Fruit fly (Drosophila melanogaster) whole organism, wandering third instar larva: ENCODE results near the gene Bacc.

Experiments used
- Abd-B ChIP-seq: fragments of >200 bp; optimal IDR thresholded peaks from 2 replicates; lab custom pipeline; 2017; ENCODE audit warnings: missing biosample characterization, missing genetic modification characterization
- CG32264 ChIP-seq: fragments of 200-800 bp; sonication (Bioruptor generic); optimal IDR thresholded peaks from 2 replicates; lab custom pipeline; 2016; ENCODE audit warnings: missing biosample characterization, missing genetic modification characterization
- CG9705 ChIP-seq: fragments of 200-800 bp; sonication (Bioruptor generic); optimal IDR thresholded peaks from 2 replicates; lab custom pipeline; 2018; ENCODE audit warnings: missing biosample characterization, mild to moderate bottlenecking, missing genetic modification characterization
- CrebA ChIP-seq: fragments of 200-800 bp; sonication (Bioruptor generic); optimal IDR thresholded peaks from 2 replicates; lab custom pipeline; 2016; ENCODE audit warnings: missing biosample characterization, mild to moderate bottlenecking, missing genetic modification characterization, borderline replicate concordance
- Dfd ChIP-seq: fragments of >200 bp; optimal IDR thresholded peaks from 2 replicates; lab custom pipeline; 2017; ENCODE audit warnings: missing biosample characterization, missing genetic modification characterization
- Dif ChIP-seq: fragments of 200-275, 200-300 bp; sonication (Bioruptor generic); optimal IDR thresholded peaks from 2 replicates; lab custom pipeline; 2018; ENCODE audit warnings: missing biosample characterization, missing genetic modification characterization; ENCODE audit not compliant: partially characterized antibody
- GATAd ChIP-seq: sonication (Bioruptor generic); optimal IDR thresholded peaks from 2 replicates; lab custom pipeline; 2016; ENCODE audit warnings: missing biosample characterization, missing genetic modification characterization
- HLH106 ChIP-seq: fragments of 200-800 bp; optimal IDR thresholded peaks from 3 replicates; lab custom pipeline; 2019; ENCODE audit warnings: missing biosample characterization, mild to moderate bottlenecking, missing genetic modification characterization, moderate library complexity
- Hnf4 ChIP-seq: fragments of 200-800 bp; sonication (Bioruptor generic); optimal IDR thresholded peaks from 2 replicates; lab custom pipeline; 2016; ENCODE audit warnings: missing biosample characterization, mild to moderate bottlenecking, missing genetic modification characterization
- Hr78 ChIP-seq: fragments of >200 bp; optimal IDR thresholded peaks from 2 replicates; lab custom pipeline; 2017; ENCODE audit warnings: missing biosample characterization, missing genetic modification characterization
- Hr83 ChIP-seq: fragments of 200-300 bp; sonication (Bioruptor generic); optimal IDR thresholded peaks from 2 replicates; lab custom pipeline; 2016; ENCODE audit warnings: missing biosample characterization, mild to moderate bottlenecking, missing genetic modification characterization, moderate library complexity; ENCODE audit not compliant: poor library complexity, severe bottlenecking
- Jra ChIP-seq: sonication (Bioruptor generic); optimal IDR thresholded peaks from 2 replicates; lab custom pipeline; 2016; ENCODE audit warnings: missing biosample characterization, missing genetic modification characterization
- Mio ChIP-seq: sonication (Bioruptor generic); optimal IDR thresholded peaks from 2 replicates; lab custom pipeline; 2016; ENCODE audit warnings: missing biosample characterization, missing genetic modification characterization
- Myc ChIP-seq: fragments of >200 bp; optimal IDR thresholded peaks from 2 replicates; lab custom pipeline; 2017
- N ChIP-seq: fragments of >200 bp; optimal IDR thresholded peaks from 2 replicates; lab custom pipeline; 2018; ENCODE audit warnings: missing biosample characterization, missing external identifiers, missing genetic modification characterization
- OdsH ChIP-seq: fragments of 200-800 bp; sonication (Bioruptor generic); optimal IDR thresholded peaks from 2 replicates; lab custom pipeline; 2016; ENCODE audit warnings: missing biosample characterization, mild to moderate bottlenecking, missing genetic modification characterization
- Rel ChIP-seq, 2 experiments: fragments of 200-800 bp; sonication (Bioruptor generic) in 1 of 2; optimal IDR thresholded peaks; 2 replicates in 1 of 2; 3 replicates in 1 of 2; lab custom pipeline; 2016 to 2019; ENCODE audit warnings: mild to moderate bottlenecking in 2 of 2, missing biosample characterization in 2 of 2, missing genetic modification characterization in 2 of 2, moderate library complexity in 1 of 2
- Sp1 ChIP-seq: fragments of 200-800 bp; sonication (Bioruptor generic); optimal IDR thresholded peaks from 3 replicates; lab custom pipeline; 2019; ENCODE audit warnings: missing biosample characterization, mild to moderate bottlenecking, missing genetic modification characterization, moderate library complexity
- Vsx2 ChIP-seq: fragments of 200-300, 225-300 bp; sonication (Bioruptor generic); optimal IDR thresholded peaks from 2 replicates; lab custom pipeline; 2018; ENCODE audit warnings: missing biosample characterization, missing genetic modification characterization; ENCODE audit not compliant: partially characterized antibody
- br ChIP-seq: fragments of 200-800 bp; sonication (Bioruptor generic); optimal IDR thresholded peaks from 2 replicates; lab custom pipeline; 2016; ENCODE audit warnings: missing biosample characterization, missing genetic modification characterization
- brk ChIP-seq: fragments of 200-800 bp; sonication (Bioruptor generic); optimal IDR thresholded peaks from 2 replicates; lab custom pipeline; 2016; ENCODE audit warnings: missing biosample characterization, mild to moderate bottlenecking, missing genetic modification characterization
- dl ChIP-seq, 2 experiments: fragments of 175-275, 200-275 bp in 1 of 2; fragments of 200-275 bp in 1 of 2; sonication (Bioruptor generic); optimal IDR thresholded peaks; lab custom pipeline; 2018; ENCODE audit warnings: mild to moderate bottlenecking in 2 of 2, missing biosample characterization in 2 of 2, missing genetic modification characterization in 2 of 2, moderate library complexity in 2 of 2; ENCODE audit not compliant: partially characterized antibody in 2 of 2, insufficient read depth in 1 of 2
- dmrt93B ChIP-seq: fragments of 200-800 bp; sonication (Bioruptor generic); optimal IDR thresholded peaks from 2 replicates; lab custom pipeline; 2018; ENCODE audit warnings: missing biosample characterization, mild to moderate bottlenecking, missing genetic modification characterization
- dsf ChIP-seq: sonication (Bioruptor generic); optimal IDR thresholded peaks from 2 replicates; lab custom pipeline; 2016; ENCODE audit warnings: missing biosample characterization, missing genetic modification characterization, borderline replicate concordance
- ey ChIP-seq: fragments of 200-800 bp; sonication (Bioruptor generic); optimal IDR thresholded peaks from 2 replicates; lab custom pipeline; 2016; ENCODE audit warnings: missing biosample characterization, missing genetic modification characterization
- foxo ChIP-seq, 2 experiments: fragments of 200-800 bp; sonication (Bioruptor generic); optimal IDR thresholded peaks; 2 replicates in 1 of 2; 3 replicates in 1 of 2; lab custom pipeline; 2016 to 2017; ENCODE audit warnings: missing biosample characterization in 2 of 2, missing genetic modification characterization in 2 of 2
- fru ChIP-seq: fragments of 200-800 bp; sonication (Bioruptor generic); optimal IDR thresholded peaks from 3 replicates; lab custom pipeline; 2016; ENCODE audit warnings: missing biosample characterization, mild to moderate bottlenecking, missing genetic modification characterization
- h ChIP-seq: fragments of 200-800 bp; sonication (Bioruptor generic); optimal IDR thresholded peaks from 3 replicates; lab custom pipeline; 2016; ENCODE audit warnings: missing biosample characterization, mild to moderate bottlenecking, missing genetic modification characterization
- jim ChIP-seq: fragments of 175-275, 200-325 bp; sonication (Bioruptor generic); optimal IDR thresholded peaks from 2 replicates; lab custom pipeline; 2016; ENCODE audit warnings: missing biosample characterization, mild to moderate bottlenecking, missing genetic modification characterization
- lola ChIP-seq: fragments of >200 bp; optimal IDR thresholded peaks from 2 replicates; lab custom pipeline; 2017; ENCODE audit warnings: missing biosample characterization, missing genetic modification characterization
- pan ChIP-seq: fragments of >200 bp; optimal IDR thresholded peaks from 2 replicates; lab custom pipeline; 2017
- psq ChIP-seq: fragments of 200-800 bp; sonication (Bioruptor generic); optimal IDR thresholded peaks from 3 replicates; lab custom pipeline; 2017; ENCODE audit warnings: missing biosample characterization, mild to moderate bottlenecking, missing genetic modification characterization, moderate library complexity
- rgr ChIP-seq: fragments of 200-800 bp; sonication (Bioruptor generic); optimal IDR thresholded peaks from 3 replicates; lab custom pipeline; 2016; ENCODE audit warnings: missing biosample characterization, mild to moderate bottlenecking, missing genetic modification characterization
- sage ChIP-seq: fragments of 200-800 bp; sonication (Bioruptor generic); optimal IDR thresholded peaks from 2 replicates; lab custom pipeline; 2016; ENCODE audit warnings: missing biosample characterization, mild to moderate bottlenecking, missing genetic modification characterization
- sv ChIP-seq: fragments of 200-800 bp; sonication (Bioruptor generic); optimal IDR thresholded peaks from 3 replicates; lab custom pipeline; 2016; ENCODE audit warnings: missing biosample characterization, missing genetic modification characterization
- tai ChIP-seq: sonication (Bioruptor generic); optimal IDR thresholded peaks from 2 replicates; lab custom pipeline; 2016; ENCODE audit warnings: missing biosample characterization, missing genetic modification characterization
- usp ChIP-seq: fragments of >200 bp; optimal IDR thresholded peaks from 2 replicates; lab custom pipeline; 2017; ENCODE audit warnings: missing biosample characterization, missing genetic modification characterization
- woc ChIP-seq: sonication (Bioruptor generic); optimal IDR thresholded peaks from 2 replicates; lab custom pipeline; 2016; ENCODE audit warnings: missing biosample characterization, mild to moderate bottlenecking, missing genetic modification characterization

The Bacc gene

DNA sequence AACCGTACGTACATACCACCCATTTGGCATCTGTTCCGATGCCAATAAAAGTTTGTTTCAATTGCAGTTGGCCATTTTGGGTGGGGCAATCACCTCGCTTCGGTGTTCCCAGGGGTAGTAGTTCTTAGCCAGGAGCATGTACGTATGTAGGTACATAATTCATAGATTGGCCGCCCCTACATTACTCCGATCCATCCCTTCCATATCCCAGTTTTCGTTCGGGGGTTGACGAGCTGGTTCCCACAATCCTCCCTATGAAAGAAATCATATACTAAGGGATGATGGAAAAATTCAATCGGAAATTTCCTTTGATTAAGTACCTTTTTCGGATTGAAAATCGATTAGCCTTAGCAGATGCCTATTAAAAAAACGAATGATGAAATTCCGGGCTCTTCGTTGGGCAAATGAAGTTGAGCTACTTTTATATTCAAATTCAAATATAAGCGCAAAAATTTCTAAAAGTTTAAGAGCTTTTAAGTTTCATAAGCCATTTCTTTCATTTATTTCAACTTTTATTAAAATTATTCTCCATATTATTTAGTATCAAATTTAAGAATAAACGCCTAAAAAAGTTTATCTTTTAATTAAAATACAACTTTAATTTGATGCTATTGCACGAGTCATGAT lies 5.8 kb downstream of the Bacc start:
- TF ChIP-seq sv (GFP tag; lab: Kevin White, UChicago) (no peak), Jra (GFP tag; lab: Kevin White, UChicago) (no peak), OdsH (GFP tag; lab: Kevin White, UChicago) (no peak), Mio (GFP tag; lab: Kevin White, UChicago) (no peak), Vsx2 (GFP tag; lab: Kevin White, UChicago) (no peak), dl (GFP tag; optimal IDR thresholded peaks at IDR 0.05; lab: Kevin White, UChicago; ENCODE audit: insufficient read depth in 1 of 2, partially characterized antibody in 2 of 2) (no peak), HLH106 (tag; lab: Kevin White, UChicago) (no peak), foxo (GFP tag; optimal IDR thresholded peaks at IDR 0.05; lab: Kevin White, UChicago) (no peak), ey (GFP tag; lab: Kevin White, UChicago) (no peak), fru (GFP tag; lab: Kevin White, UChicago) (no peak), rgr (no peak), Dfd (GFP tag; lab: Kevin White, UChicago) (no peak), dmrt93B (GFP tag; lab: Kevin White, UChicago) (no peak), CrebA (GFP tag; lab: Kevin White, UChicago) (no peak)

DNA sequence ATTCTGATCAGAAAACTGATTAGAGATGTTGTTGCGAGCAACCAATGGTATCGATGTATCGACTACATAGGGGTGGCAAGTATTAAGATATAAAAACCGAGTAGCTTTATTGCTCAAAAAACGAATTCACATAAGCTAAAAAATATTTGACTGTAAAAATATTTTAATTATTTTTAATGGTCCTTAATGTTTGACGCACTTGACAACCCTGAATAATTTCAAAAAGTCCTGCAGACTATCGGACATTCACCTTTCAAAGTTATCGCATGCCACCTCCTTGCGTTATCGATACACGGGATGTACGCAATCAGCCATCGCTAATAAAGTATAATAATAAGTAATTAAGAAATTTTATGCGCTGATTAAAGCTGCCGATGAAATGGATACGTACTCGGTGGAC lies 7.4 kb downstream of the Bacc start, which contains the start of the genes HemK2, Snapin and Tnpo-SR:
TSS of gene HemK2 (minus strand) at position 24 of the 400 bp plus-strand sequence.
TSS of gene Snapin (minus strand) at position 24 of the 400 bp plus-strand sequence.
TSS of gene Tnpo-SR (plus strand) at position 271 of the 400 bp plus-strand sequence.
- TF ChIP-seq CrebA (GFP tag; lab: Kevin White, UChicago) (no peak), sage (peak; percentile 89), woc (GFP tag; lab: Kevin White, UChicago) (peak; percentile 90), usp (GFP tag; lab: Kevin White, UChicago) (no peak), OdsH (GFP tag; lab: Kevin White, UChicago) (peak; percentile 93), brk (GFP tag; lab: Kevin White, UChicago) (no peak), Dfd (GFP tag; lab: Kevin White, UChicago) (no peak), Hnf4 (GFP tag; lab: Kevin White, UChicago) (peak; percentile 95), pan (no peak), Hr78 (GFP tag; lab: Kevin White, UChicago) (no peak), Jra (GFP tag; lab: Kevin White, UChicago) (peak; percentile 94), jim (peak; percentile 50), Vsx2 (GFP tag; lab: Kevin White, UChicago) (no peak), fru (GFP tag; lab: Kevin White, UChicago) (peak; percentile 92), CG9705 (GFP tag; lab: Kevin White, UChicago) (peak; percentile 93), dl (GFP tag; optimal IDR thresholded peaks at IDR 0.05; lab: Kevin White, UChicago; ENCODE audit: insufficient read depth in 1 of 2, partially characterized antibody in 2 of 2) (no peak), h (peak; percentile 97), Sp1 (GFP tag; lab: Kevin White, UChicago) (peak; percentile 92), psq (peak; percentile 89), GATAd (GFP tag; lab: Kevin White, UChicago) (no peak), HLH106 (tag; lab: Kevin White, UChicago) (peak; percentile 97), N (no peak), lola (GFP tag; lab: Kevin White, UChicago) (no peak), Dif (GFP tag; lab: Kevin White, UChicago) (no peak), dsf (GFP tag; lab: Kevin White, UChicago) (peak; percentile 90), Rel (GFP tag; optimal IDR thresholded peaks at IDR 0.05; lab: Kevin White, UChicago) (peak; percentile 30), Rel (tag; optimal IDR thresholded peaks at IDR 0.05; lab: Kevin White, UChicago) (peak; percentile 80), tai (GFP tag; lab: Kevin White, UChicago) (no peak), rgr (peak; percentile 94), Mio (GFP tag; lab: Kevin White, UChicago) (peak; percentile 8), br (GFP tag; lab: Kevin White, UChicago) (peak; percentile 91), dmrt93B (GFP tag; lab: Kevin White, UChicago) (peak; percentile 88), Abd-B (GFP tag; lab: Kevin White, UChicago) (no peak), ey (GFP tag; lab: Kevin White, UChicago) (peak; percentile 92), foxo (GFP tag; optimal IDR thresholded peaks at IDR 0.05; lab: Kevin White, UChicago) (peak; percentile 75 to 95), Myc (lab: Kevin White, UChicago) (peak; percentile 18), sv (GFP tag; lab: Kevin White, UChicago) (peak; percentile 81), CG32264 (GFP tag; lab: Kevin White, UChicago) (peak; percentile 84), Hr83 (GFP tag; lab: Kevin White, UChicago) (peak; percentile 88)
